Worm (Caenorhabditis elegans): ENCODE data around the gene dpf-4.
A peak's percentile ranks its signal among the peaks of the same experiment; 100 is the strongest.

dpf-4 gene

ce11 chrIII:5828065-5828464 is 31.0 kb upstream of the dpf-4 start:
- TF ChIP-seq snu-23 (GFP tag; optimal IDR thresholded peaks at IDR 0.05) (no peak), ama-1 (optimal IDR thresholded peaks at IDR 0.05) (no peak), zip-4 (GFP tag; optimal IDR thresholded peaks at IDR 0.05) (no peak), skn-1 (tag; optimal IDR thresholded peaks at IDR 0.05) (no peak), egl-27 (tag; optimal IDR thresholded peaks at IDR 0.05) (no peak), nhr-47 (tag; optimal IDR thresholded peaks at IDR 0.05) (no peak), ceh-8 (GFP tag; optimal IDR thresholded peaks at IDR 0.05) (no peak), lin-14 (GFP tag; optimal IDR thresholded peaks at IDR 0.05) (no peak)

- no peak for TF ChIP-seq elt-2 (tag; optimal IDR thresholded peaks at IDR 0.05)
- TF ChIP-seq efl-3 (GFP tag; optimal IDR thresholded peaks at IDR 0.05) = no peak
- TF ChIP-seq efl-1 (optimal IDR thresholded peaks at IDR 0.05) = no peak
- peak in 1 of 2 experiments; percentile 75 for TF ChIP-seq efl-1 (GFP tag; optimal IDR thresholded peaks at IDR 0.05 in 1 of 2)
- no peak for TF ChIP-seq mef-2 (tag; optimal IDR thresholded peaks at IDR 0.05)
- no peak for TF ChIP-seq irx-1 (tag; optimal IDR thresholded peaks at IDR 0.05)
Measured at ce11 chrIII:5832442-5832841, 26.7 kb upstream of the dpf-4 start.

- TF ChIP-seq tlp-1 (tag; optimal IDR thresholded peaks at IDR 0.05) = no peak
- TF ChIP-seq lin-35 (GFP tag; optimal IDR thresholded peaks at IDR 0.05) = no peak
Measured at ce11 chrIII:5833376-5833775, 25.7 kb upstream of the dpf-4 start, which contains the start of the genes R12B2.13 and mdt-15. Gene R12B2.13, minus strand, starts transcription at chrIII:5833476. Gene mdt-15, minus strand, starts transcription at chrIII:5833751.

DNA sequence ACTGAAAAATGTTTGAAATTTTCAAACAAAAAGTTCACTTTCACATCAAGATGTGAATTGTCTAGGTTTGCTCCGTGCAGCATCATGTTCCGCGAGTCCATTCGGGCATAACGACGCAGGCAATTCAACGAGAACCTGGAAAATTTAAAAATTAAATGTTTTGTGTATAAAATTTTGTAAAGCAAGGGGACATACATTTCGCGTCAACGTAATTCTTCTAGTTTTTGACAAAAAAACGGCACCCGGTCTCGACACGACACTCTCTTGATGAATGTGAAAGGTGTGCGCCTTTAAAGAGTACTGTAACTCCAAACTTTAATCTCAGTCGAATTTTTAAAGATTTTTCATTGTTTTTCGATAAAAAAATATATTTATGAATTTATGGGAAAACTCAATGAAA is 25.1 kb upstream of the dpf-4 start, which contains the start of gene R12B2.6:
TSS of gene R12B2.6 (minus strand) at position 101 of the 400 bp plus-strand sequence.
- TF ChIP-seq unc-98 (GFP tag; IDR thresholded peaks at IDR 0.05) (no peak), dsc-1 (tag; optimal IDR thresholded peaks at IDR 0.05) (no peak), nhr-28 (tag; optimal IDR thresholded peaks at IDR 0.05) (no peak), nhr-90 (tag; optimal IDR thresholded peaks at IDR 0.05; ENCODE audit: poor library complexity) (no peak), lsy-2 (tag; optimal IDR thresholded peaks at IDR 0.05) (no peak), aly-2 (tag; optimal IDR thresholded peaks at IDR 0.05) (no peak), sptf-1 (tag; optimal IDR thresholded peaks at IDR 0.05) (no peak), C34B4.2 (tag; optimal IDR thresholded peaks at IDR 0.05) (no peak), mab-9 (GFP tag; IDR thresholded peaks at IDR 0.05) (no peak), grh-1 (GFP tag; IDR thresholded peaks at IDR 0.05) (no peak), lir-3 (tag; optimal IDR thresholded peaks at IDR 0.05; ENCODE audit: poor library complexity) (no peak), tbx-2 (tag; optimal IDR thresholded peaks at IDR 0.05) (no peak), hlh-4 (tag; optimal IDR thresholded peaks at IDR 0.05) (no peak), mdl-1 (tag; optimal IDR thresholded peaks at IDR 0.05) (no peak), mep-1 (tag; optimal IDR thresholded peaks at IDR 0.05) (no peak)

DNA sequence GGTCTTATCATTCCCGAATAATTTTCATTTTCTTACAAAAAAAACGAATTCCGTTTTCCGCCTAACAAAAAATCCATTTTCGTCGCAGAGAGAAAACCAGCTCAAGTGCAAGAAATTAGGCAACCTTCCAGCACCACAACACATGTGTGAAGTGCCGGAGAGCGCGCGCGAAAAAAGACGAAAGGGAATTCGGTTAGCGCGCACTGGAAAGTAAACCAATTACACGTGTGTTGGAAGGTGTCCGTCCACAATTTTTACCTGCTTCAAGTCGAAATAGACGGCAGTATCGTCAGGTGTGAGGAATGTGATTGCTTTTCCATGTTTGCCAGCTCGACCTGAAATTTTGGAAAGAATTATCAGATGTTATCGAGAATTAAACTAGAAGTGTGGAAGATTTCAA is 24.4 kb upstream of the dpf-4 start:
- TF ChIP-seq isw-1 (GFP tag; IDR thresholded peaks at IDR 0.05) (no peak), mdl-1 (tag; optimal IDR thresholded peaks at IDR 0.05) (no peak), fkh-10 (GFP tag; optimal IDR thresholded peaks at IDR 0.05) (no peak), fkh-4 (tag; optimal IDR thresholded peaks at IDR 0.05; ENCODE audit: borderline replicate concordance) (no peak), blmp-1 (tag; optimal IDR thresholded peaks at IDR 0.05) (peak; percentile 22), unc-86 (tag; optimal IDR thresholded peaks at IDR 0.05) (no peak), dpl-1 (GFP tag; optimal IDR thresholded peaks at IDR 0.05) (no peak), ama-1 (optimal IDR thresholded peaks at IDR 0.05) (no peak)

Data from whole organism, L1 larva.